Worm (Caenorhabditis elegans): ENCODE results near the gene scd-2.

DNA sequence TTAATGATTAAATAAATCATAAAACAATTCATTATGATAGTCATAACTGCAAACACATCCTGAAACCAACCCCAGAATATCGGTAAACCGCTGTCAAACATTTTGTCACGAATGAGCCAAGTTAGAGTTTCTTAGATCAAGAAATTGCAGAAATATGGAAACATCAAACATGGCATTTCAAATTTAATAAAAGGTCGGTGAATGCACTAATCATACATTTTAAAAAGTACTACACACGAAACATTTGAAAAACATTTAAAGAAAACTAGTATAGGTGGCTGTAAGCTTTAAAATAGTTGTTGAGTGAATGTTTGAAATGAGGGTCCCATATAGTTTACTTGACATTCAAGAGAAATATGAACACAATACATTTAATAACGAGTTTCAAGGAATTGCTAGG is 35.7 kb downstream of the scd-2 start, which contains the start of gene str-180:
- TF ChIP-seq him-1 (tag; optimal IDR thresholded peaks at IDR 0.05) (no peak), dao-5 (tag; optimal IDR thresholded peaks at IDR 0.05) (no peak)

Measured in whole organism, L4/young adult.